Worm (Caenorhabditis elegans) whole organism, late embryonic: ENCODE results near the gene K07H8.9.

ENCODE experiments used
- dmd-4 ChIP-seq: sonication (generic microtip); optimal IDR thresholded peaks from 2 replicates; lab custom pipeline; 2016; ENCODE audit warnings: borderline replicate concordance, missing genetic modification characterization, missing compliant biosample characterization
- nhr-11 ChIP-seq: fragments of 150-350 bp; optimal IDR thresholded peaks from 2 replicates; lab custom pipeline; 2014; ENCODE audit warnings: missing biosample characterization, missing genetic modification characterization
- pros-1 ChIP-seq: fragments of 150-350 bp; optimal IDR thresholded peaks from 2 replicates; lab custom pipeline; 2014; ENCODE audit warnings: missing biosample characterization, missing genetic modification reagents, missing genetic modification characterization
- tbx-2 ChIP-seq: sonication (generic microtip); optimal IDR thresholded peaks from 2 replicates; lab custom pipeline; 2016; ENCODE audit warnings: missing genetic modification characterization, missing compliant biosample characterization

ce11 chrIV:8259904-8260303 is 26.4 kb downstream of the K07H8.9 start, which contains the start of gene K07H8.7:
- no peak for TF ChIP-seq dmd-4 (tag; lab: Kevin White, UChicago)
- TF ChIP-seq tbx-2 (tag; lab: Kevin White, UChicago): no peak
- TF ChIP-seq pros-1 (tag; lab: Kevin White, UChicago): no peak
- TF ChIP-seq nhr-11 (tag; lab: Kevin White, UChicago): no peak
